Fruit fly (Drosophila melanogaster) whole organism, larva: ENCODE data around the gene CG15465.

Source experiments
- noc ChIP-seq: fragments of 200-800 bp; sonication (Bioruptor generic); optimal IDR thresholded peaks from 3 replicates; lab custom pipeline; 2019; ENCODE audit warnings: missing biosample characterization, mild to moderate bottlenecking, missing genetic modification characterization, moderate library complexity

The CG15465 gene

dm6 chrX:5289692-5290091 lies 204.1 kb downstream of the CG15465 start:
- no peak for TF ChIP-seq noc (tag; lab: Kevin White, UChicago)

dm6 chrX:5293141-5293540 lies 207.6 kb downstream of the CG15465 start:
- no peak for TF ChIP-seq noc (tag; lab: Kevin White, UChicago)

dm6 chrX:5295766-5296165 lies 210.2 kb downstream of the CG15465 start, which contains the start of gene CG42749:
Gene CG42749, plus strand, starts transcription at chrX:5296066.
- TF ChIP-seq noc (tag; lab: Kevin White, UChicago) = no peak

dm6 chrX:5299957-5300356 lies 214.4 kb downstream of the CG15465 start:
- TF ChIP-seq noc (tag; lab: Kevin White, UChicago) = no peak

dm6 chrX:5300623-5301283 lies 215.2 kb downstream of the CG15465 start:
- TF ChIP-seq noc (tag; lab: Kevin White, UChicago) = no peak
